Fruit fly (Drosophila melanogaster) whole organism, embryonic: ENCODE results near the gene Cby.
A peak's percentile ranks its signal among the peaks of the same experiment; 100 is the strongest.

Experiments used
- ATbp ChIP-seq: fragments of 200-800 bp; sonication (Bioruptor generic); optimal IDR thresholded peaks from 2 replicates; lab custom pipeline; 2017; ENCODE audit warnings: missing biosample characterization, mild to moderate bottlenecking, missing genetic modification characterization, missing genetic modification reagents
- Asciz ChIP-seq: fragments of 200-800 bp; sonication (Bioruptor generic); optimal IDR thresholded peaks from 2 replicates; lab custom pipeline; 2017; ENCODE audit warnings: missing biosample characterization, mild to moderate bottlenecking, missing genetic modification characterization, missing genetic modification reagents
- Awh ChIP-seq: fragments of 200-800 bp; sonication (Bioruptor generic); IDR thresholded peaks from 2 replicates; pipeline ENCODE4, ENCODE4 v1.3.6; 2022; ENCODE audit warnings: missing biosample characterization, missing genetic modification characterization
- Blimp-1 ChIP-seq: fragments of 200-800 bp; sonication (Bioruptor generic); optimal IDR thresholded peaks from 3 replicates; lab custom pipeline; 2018; ENCODE audit warnings: missing biosample characterization, missing genetic modification characterization, mild to moderate bottlenecking, moderate library complexity, missing genetic modification reagents
- CG12071 ChIP-seq: fragments of 200-800 bp; sonication (Bioruptor generic); optimal IDR thresholded peaks from 3 replicates; lab custom pipeline; 2018; ENCODE audit warnings: missing biosample characterization, mild to moderate bottlenecking, missing genetic modification characterization
- CG1233 ChIP-seq: fragments of 200-800 bp; sonication (Bioruptor generic); optimal IDR thresholded peaks from 4 replicates; lab custom pipeline; 2018; ENCODE audit warnings: missing biosample characterization, mild to moderate bottlenecking, missing genetic modification characterization
- CG12391 ChIP-seq: fragments of 200-800 bp; sonication (Bioruptor generic); optimal IDR thresholded peaks from 3 replicates; lab custom pipeline; 2018; ENCODE audit warnings: missing biosample characterization, mild to moderate bottlenecking, missing genetic modification characterization, moderate library complexity
- CG12659 ChIP-seq: fragments of 200-800 bp; sonication (Bioruptor generic); optimal IDR thresholded peaks from 3 replicates; lab custom pipeline; 2017; ENCODE audit warnings: mild to moderate bottlenecking, missing biosample characterization, missing genetic modification reagents, missing genetic modification characterization
- CG14014 ChIP-seq: fragments of 200-800 bp; sonication (Bioruptor generic); IDR thresholded peaks from 2 replicates; pipeline ENCODE4 v1.3.6; 2022; ENCODE audit warnings: missing biosample characterization, missing genetic modification characterization
- CG14667 ChIP-seq: fragments of 200-800 bp; sonication (Bioruptor generic); IDR thresholded peaks from 2 replicates; pipeline ENCODE4 v1.3.6; 2022; ENCODE audit warnings: missing biosample characterization, missing genetic modification characterization
- CG15479 ChIP-seq: fragments of 200-800 bp; sonication (Bioruptor generic); optimal IDR thresholded peaks from 3 replicates; lab custom pipeline; 2019; ENCODE audit warnings: missing biosample characterization, mild to moderate bottlenecking, missing genetic modification characterization, moderate library complexity
- CG15696 ChIP-seq: fragments of 200-800 bp; sonication (Bioruptor generic); optimal IDR thresholded peaks from 2 replicates; lab custom pipeline; 2019; ENCODE audit warnings: missing biosample characterization, mild to moderate bottlenecking, missing genetic modification characterization, moderate library complexity
- CG16815 ChIP-seq: fragments of 200-800 bp; sonication (Bioruptor generic); optimal IDR thresholded peaks from 3 replicates; lab custom pipeline; 2017; ENCODE audit warnings: missing biosample characterization, mild to moderate bottlenecking, missing genetic modification characterization
- CG18011 ChIP-seq: fragments of 200-800 bp; sonication (Bioruptor generic); optimal IDR thresholded peaks from 2 replicates; lab custom pipeline; 2017; ENCODE audit warnings: missing biosample characterization, missing genetic modification characterization, mild to moderate bottlenecking, moderate library complexity, missing genotype
- CG2120 ChIP-seq: fragments of 200-800 bp; sonication (Bioruptor generic); optimal IDR thresholded peaks from 3 replicates; lab custom pipeline; 2016; ENCODE audit warnings: missing biosample characterization, missing genetic modification characterization
- CG2129 ChIP-seq: fragments of 200-800 bp; sonication (Bioruptor generic); IDR thresholded peaks from 2 replicates; pipeline ENCODE4 v1.3.6; 2022; ENCODE audit warnings: missing biosample characterization, missing genetic modification characterization; ENCODE audit not compliant: partially characterized antibody
- CG2202 ChIP-seq: fragments of 200-800 bp; sonication (Bioruptor generic); optimal IDR thresholded peaks from 2 replicates; lab custom pipeline; 2018; ENCODE audit warnings: missing biosample characterization, mild to moderate bottlenecking, missing genetic modification characterization
- CG30431 ChIP-seq: fragments of 200-800 bp; sonication (Bioruptor generic); optimal IDR thresholded peaks from 2 replicates; lab custom pipeline; 2017; ENCODE audit warnings: missing biosample characterization, missing genetic modification characterization
- CG31441 ChIP-seq: fragments of 200-800 bp; sonication (Bioruptor generic); IDR thresholded peaks from 2 replicates; pipeline ENCODE4 v1.3.6; 2022; ENCODE audit warnings: missing biosample characterization, missing genetic modification characterization
- CG8924 ChIP-seq: fragments of 200-800 bp; optimal IDR thresholded peaks from 3 replicates; lab custom pipeline; 2019; ENCODE audit warnings: missing biosample characterization, mild to moderate bottlenecking, missing genetic modification characterization, moderate library complexity
- CG9817 ChIP-seq: fragments of 200-800 bp; sonication (Bioruptor generic); optimal IDR thresholded peaks from 2 replicates; lab custom pipeline; 2018; ENCODE audit warnings: missing biosample characterization, mild to moderate bottlenecking, missing genetic modification characterization, moderate library complexity
- D ChIP-seq, 2 experiments: fragments of 200-800 bp in 1 of 2; fragments of >200 bp in 1 of 2; sonication (Bioruptor generic) in 1 of 2; optimal IDR thresholded peaks; 2 replicates in 1 of 2; 3 replicates in 1 of 2; lab custom pipeline; 2017; ENCODE audit warnings: mild to moderate bottlenecking in 1 of 2, missing biosample characterization in 1 of 2, missing genetic modification characterization in 1 of 2, missing genetic modification reagents in 1 of 2
- Fer2 ChIP-seq: fragments of 200-800 bp; sonication (Bioruptor generic); optimal IDR thresholded peaks from 2 replicates; lab custom pipeline; 2018; ENCODE audit warnings: missing biosample characterization, mild to moderate bottlenecking, missing genetic modification characterization, moderate library complexity
- Hsf ChIP-seq: fragments of 200-800 bp; sonication (Bioruptor generic); optimal IDR thresholded peaks from 3 replicates; lab custom pipeline; 2016; ENCODE audit warnings: missing biosample characterization, missing genetic modification characterization
- ab ChIP-seq: fragments of 200-800 bp; sonication (Bioruptor generic); optimal IDR thresholded peaks from 2 replicates; lab custom pipeline; 2016; ENCODE audit warnings: missing biosample characterization, missing genetic modification characterization
- bsh ChIP-seq, 2 experiments: fragments of 200-800 bp; sonication (Bioruptor generic); optimal IDR thresholded peaks; 2 replicates each; lab custom pipeline; 2017 to 2018; ENCODE audit warnings: mild to moderate bottlenecking in 2 of 2, missing biosample characterization in 2 of 2, missing genetic modification characterization in 2 of 2, moderate library complexity in 1 of 2
- da ChIP-seq: fragments of 200-800 bp; sonication (Bioruptor generic); optimal IDR thresholded peaks from 2 replicates; lab custom pipeline; 2016; ENCODE audit warnings: missing biosample characterization, missing genetic modification characterization
- fd64A ChIP-seq: fragments of 200-800 bp; sonication (Bioruptor generic); optimal IDR thresholded peaks from 3 replicates; lab custom pipeline; 2018; ENCODE audit warnings: missing biosample characterization, mild to moderate bottlenecking, missing genetic modification characterization
- gcm ChIP-seq: fragments of 200-800 bp; sonication (Bioruptor generic); optimal IDR thresholded peaks from 2 replicates; lab custom pipeline; 2019; ENCODE audit warnings: missing biosample characterization, mild to moderate bottlenecking, missing genetic modification characterization, moderate library complexity
- grn ChIP-seq: fragments of 200-800 bp; sonication (Bioruptor generic); optimal IDR thresholded peaks from 3 replicates; lab custom pipeline; 2017; ENCODE audit warnings: missing biosample characterization, missing genetic modification characterization
- ham ChIP-seq: fragments of 200-800 bp; sonication (Bioruptor generic); IDR thresholded peaks from 2 replicates; pipeline ENCODE4 v1.3.6; 2022; ENCODE audit warnings: missing biosample characterization, missing genetic modification characterization
- ind ChIP-seq: fragments of 200-800 bp; sonication (Bioruptor generic); optimal IDR thresholded peaks from 3 replicates; lab custom pipeline; 2016; ENCODE audit warnings: missing biosample characterization, missing genetic modification characterization
- knrl ChIP-seq: fragments of 200-800 bp; sonication (Bioruptor generic); IDR thresholded peaks from 3 replicates; pipeline ENCODE4 v1.3.6; 2022; ENCODE audit warnings: missing biosample characterization, missing genetic modification characterization; ENCODE audit not compliant: partially characterized antibody
- nom ChIP-seq: fragments of 200-800 bp; sonication (Bioruptor generic); optimal IDR thresholded peaks from 2 replicates; lab custom pipeline; 2017; ENCODE audit warnings: missing biosample characterization, missing genetic modification characterization, mild to moderate bottlenecking, moderate library complexity, missing genetic modification reagents
- oc ChIP-seq: fragments of 200-800 bp; sonication (Bioruptor generic); optimal IDR thresholded peaks from 2 replicates; lab custom pipeline; 2018; ENCODE audit warnings: missing biosample characterization, mild to moderate bottlenecking, missing genetic modification characterization, moderate library complexity
- ranshi ChIP-seq: fragments of 200-800 bp; sonication (Bioruptor generic); IDR thresholded peaks from 2 replicates; pipeline ENCODE4 v1.3.6; 2022; ENCODE audit warnings: missing biosample characterization, missing genetic modification characterization
- scrt ChIP-seq: fragments of 200-800 bp; sonication (Bioruptor generic); optimal IDR thresholded peaks from 2 replicates; lab custom pipeline; 2018; ENCODE audit warnings: missing biosample characterization, mild to moderate bottlenecking, missing genetic modification characterization, moderate library complexity
- sd ChIP-seq: fragments of 200-800 bp; sonication (Bioruptor generic); optimal IDR thresholded peaks from 3 replicates; lab custom pipeline; 2018; ENCODE audit warnings: missing biosample characterization, mild to moderate bottlenecking, missing genetic modification characterization, moderate library complexity
- sens ChIP-seq: fragments of 200-800 bp; sonication (Bioruptor generic); peaks from one replicate; lab custom pipeline; 2016; ENCODE audit warnings: missing biosample characterization, missing genetic modification characterization
- shn ChIP-seq: fragments of 200-800 bp; sonication (Bioruptor generic); optimal IDR thresholded peaks from 3 replicates; lab custom pipeline; 2016; ENCODE audit warnings: missing biosample characterization, missing genetic modification characterization
- stwl ChIP-seq: fragments of 200-800 bp; sonication (Bioruptor generic); optimal IDR thresholded peaks from 3 replicates; lab custom pipeline; 2018; ENCODE audit warnings: missing biosample characterization, mild to moderate bottlenecking, missing genetic modification characterization, moderate library complexity
- tgo ChIP-seq: fragments of 200-800 bp; sonication (Bioruptor generic); IDR thresholded peaks from 3 replicates; pipeline ENCODE4 v1.3.6; 2022; ENCODE audit warnings: missing biosample characterization, missing genetic modification characterization
- tna ChIP-seq: fragments of 200-800 bp; sonication (Bioruptor generic); IDR thresholded peaks from 2 replicates; pipeline ENCODE4 v1.3.6; 2022; ENCODE audit warnings: missing biosample characterization, missing genetic modification characterization; ENCODE audit not compliant: partially characterized antibody

Gene Cby

DNA sequence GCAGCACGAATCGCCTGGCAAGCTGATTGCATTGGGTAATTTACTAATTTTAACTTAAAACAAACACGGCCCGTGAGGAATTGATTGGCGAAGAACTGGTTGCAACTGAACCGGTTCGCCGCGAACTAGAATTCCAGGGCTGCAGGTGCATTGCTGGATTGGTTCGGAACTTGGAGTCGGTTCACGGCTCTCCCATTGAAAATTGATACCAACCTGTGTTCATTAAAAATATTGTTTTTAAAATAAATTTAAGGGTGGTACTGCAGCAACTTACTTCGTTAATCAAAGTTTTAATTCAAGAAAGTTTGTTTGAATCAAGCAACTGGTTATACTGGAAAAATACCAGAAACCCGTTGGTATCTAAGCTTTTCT is 45.3 kb upstream of the Cby start, which contains the start of gene CASK (continued):
- TF ChIP-seq CG12071 (GFP tag; lab: Kevin White, UChicago) (no peak), CG8924 (no peak), grn (no peak), CG9817 (no peak), shn (GFP tag; lab: Kevin White, UChicago) (no peak), tgo (GFP tag; lab: Robert Waterston, UW) (no peak), CG2120 (GFP tag; lab: Kevin White, UChicago) (peak; percentile 24), CG18011 (no peak), stwl (tag; lab: Kevin White, UChicago) (peak; percentile 52), Hsf (GFP tag; lab: Kevin White, UChicago) (no peak), CG15479 (no peak), CG30431 (GFP tag; lab: Kevin White, UChicago) (no peak), CG14667 (no peak), CG31441 (GFP tag; lab: Robert Waterston, UW) (0 out of 2 replicates have a peak, but pooled peaks have one; percentile 51), ab (GFP tag; lab: Kevin White, UChicago) (no peak), CG16815 (no peak), Fer2 (no peak), sd (tag; lab: Kevin White, UChicago) (peak; percentile 63), CG12659 (peak; percentile 43), tna (GFP tag; lab: Robert Waterston, UW) (no peak), oc (tag; lab: Kevin White, UChicago) (no peak), knrl (peak; percentile 60), CG12391 (peak; percentile 30), CG2129 (GFP tag; lab: Robert Waterston, UW) (no peak), ind (GFP tag; lab: Kevin White, UChicago) (no peak), Awh (GFP tag; lab: Robert Waterston, UW) (no peak), gcm (GFP tag; lab: Kevin White, UChicago) (no peak), da (no peak), ranshi (GFP tag; lab: Robert Waterston, UW) (no peak)
- TF ChIP-seq, all 482 proteins: peak for 81

DNA sequence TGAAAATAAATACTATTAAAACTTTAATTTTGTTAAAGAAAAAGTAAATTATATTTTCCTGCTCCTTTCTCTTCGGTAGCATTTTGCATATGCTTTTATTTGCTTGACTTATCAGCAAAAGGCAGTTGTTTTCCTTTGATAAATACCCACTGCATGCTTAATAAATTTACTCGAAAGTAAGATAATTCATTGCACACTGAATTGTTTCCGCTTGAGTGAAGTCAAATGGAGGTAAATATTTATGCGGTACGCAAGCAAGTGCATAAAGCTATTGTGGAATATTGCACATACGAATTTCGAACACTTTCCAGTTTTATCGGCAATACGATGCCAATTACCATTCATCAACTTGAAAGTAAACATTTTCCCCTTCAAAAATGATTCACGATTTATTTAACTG is 44.7 kb upstream of the Cby start:
- TF ChIP-seq CG1233 (peak; percentile 12), ATbp (GFP tag; lab: Kevin White, UChicago) (peak; percentile 1), Blimp-1 (peak; percentile 34), bsh (GFP tag; optimal IDR thresholded peaks at IDR 0.05; lab: Kevin White, UChicago) (peak in 1 of 2 experiments; percentile 27), ham (GFP tag; lab: Robert Waterston, UW) (no peak), CG2202 (peak; percentile 25), sens (GFP tag; lab: Kevin White, UChicago) (peak; percentile 63), D (optimal IDR thresholded peaks at IDR 0.05; lab: Kevin White, UChicago) (no peak), D (GFP tag; optimal IDR thresholded peaks at IDR 0.05; lab: Kevin White, UChicago) (peak; percentile 1), CG14014 (GFP tag; lab: Robert Waterston, UW) (no peak), CG15696 (tag; lab: Kevin White, UChicago) (peak; percentile 6), nom (peak; percentile 65), scrt (GFP tag; lab: Kevin White, UChicago) (no peak), fd64A (GFP tag; lab: Kevin White, UChicago) (peak; percentile 27), Asciz (GFP tag; lab: Kevin White, UChicago) (peak; percentile 13)
